Worm (Caenorhabditis elegans) whole organism, early embryonic: ENCODE results near the gene unc-36.
A peak's percentile ranks its signal among the peaks of the same experiment; 100 is the strongest.

Source experiments
- B0310.2 ChIP-seq: sonication (generic microtip); optimal IDR thresholded peaks from 2 replicates; lab custom pipeline; 2016; ENCODE audit warnings: mild to moderate bottlenecking, missing genetic modification characterization, missing compliant biosample characterization
- F13C5.2 ChIP-seq: sonication (generic microtip); optimal IDR thresholded peaks from 2 replicates; lab custom pipeline; 2017; ENCODE audit warnings: mild to moderate bottlenecking, missing genetic modification characterization, inconsistent platforms, missing compliant biosample characterization
- ama-1 ChIP-seq: fragments of 150-350 bp; optimal IDR thresholded peaks from 2 replicates; lab custom pipeline; 2014
- ceh-13 ChIP-seq: fragments of 200-800 bp; sonication (Bioruptor generic); optimal IDR thresholded peaks from 2 replicates; lab custom pipeline; 2018; ENCODE audit warnings: mild to moderate bottlenecking, missing genetic modification characterization, missing compliant biosample characterization
- ceh-36 ChIP-seq: sonication (generic microtip); optimal IDR thresholded peaks from 2 replicates; lab custom pipeline; 2016; ENCODE audit warnings: missing genetic modification characterization, inconsistent platforms, missing compliant biosample characterization
- ets-7 ChIP-seq: sonication (generic microtip); optimal IDR thresholded peaks from 2 replicates; lab custom pipeline; 2016; ENCODE audit warnings: missing genotype, missing genetic modification characterization, missing compliant biosample characterization
- flt-1 ChIP-seq: fragments of 200-800 bp; sonication (Bioruptor generic); IDR thresholded peaks from 2 replicates; pipeline ENCODE4 v1.3.6; 2022; ENCODE audit warnings: missing genetic modification characterization, missing compliant biosample characterization
- hmbx-1 ChIP-seq: sonication (generic microtip); optimal IDR thresholded peaks from 2 replicates; lab custom pipeline; 2016; ENCODE audit warnings: mild to moderate bottlenecking, missing genetic modification characterization, missing compliant biosample characterization
- hmg-4 ChIP-seq: fragments of 200-800 bp; sonication (Bioruptor generic); optimal IDR thresholded peaks from 2 replicates; lab custom pipeline; 2018; ENCODE audit warnings: mild to moderate bottlenecking, missing genetic modification characterization, missing compliant biosample characterization
- hnd-1 ChIP-seq: sonication (generic microtip); optimal IDR thresholded peaks from 2 replicates; lab custom pipeline; 2016; ENCODE audit warnings: missing genetic modification characterization, missing compliant biosample characterization
- pes-1 ChIP-seq: fragments of 200-800 bp; sonication (Bioruptor generic); IDR thresholded peaks from 2 replicates; pipeline ENCODE4 v1.3.6; 2022; ENCODE audit warnings: missing genetic modification reagents, missing genetic modification characterization, missing compliant biosample characterization
- scrt-1 ChIP-seq: fragments of 200-800 bp; sonication (Bioruptor generic); IDR thresholded peaks from 2 replicates; pipeline ENCODE4 v1.3.6; 2022; ENCODE audit warnings: missing genetic modification characterization, missing compliant biosample characterization
- sea-1 ChIP-seq: fragments of 200-800 bp; sonication (Bioruptor generic); conservative IDR thresholded peaks from 2 replicates; pipeline ENCODE4 v1.3.6; 2022; ENCODE audit warnings: missing genetic modification characterization, missing compliant biosample characterization
- tbx-11 ChIP-seq: fragments of 200-800 bp; sonication (Bioruptor generic); IDR thresholded peaks from 2 replicates; pipeline ENCODE4 v1.3.6; 2022; ENCODE audit warnings: missing genetic modification characterization, missing compliant biosample characterization

ce11 chrIII:8227511-8227910 is 26.5 kb upstream of the unc-36 start, which contains the start of gene fbxl-1:
- no peak for TF ChIP-seq B0310.2
- TF ChIP-seq ceh-36 (tag; lab: Kevin White, UChicago), result no peak
- no peak for TF ChIP-seq ama-1 (lab: Kevin White, UChicago)
- no peak for TF ChIP-seq scrt-1 (GFP tag; lab: Robert Waterston, UW)
- no peak for TF ChIP-seq tbx-11
- peak; percentile 10 for TF ChIP-seq F13C5.2 (tag; lab: Kevin White, UChicago)
- no peak for TF ChIP-seq ets-7
- no peak for TF ChIP-seq hmg-4
- TF ChIP-seq ceh-13 (GFP tag; lab: Kevin White, UChicago), result no peak
- no peak for TF ChIP-seq sea-1 (GFP tag; lab: Robert Waterston, UW)
- no peak for TF ChIP-seq flt-1
- TF ChIP-seq hmbx-1, result no peak
- TF ChIP-seq pes-1 (GFP tag; lab: Robert Waterston, UW), result no peak
- TF ChIP-seq hnd-1 (tag; lab: Kevin White, UChicago), result no peak
